Fruit fly (Drosophila melanogaster): ENCODE results near the gene Pldn.

dm6 chr3L:11678313-11678817 is 12.8 kb downstream of the Pldn start:
- TF ChIP-seq Aef1 (GFP tag; IDR thresholded peaks at IDR 0.05) (no peak), CG10147 (GFP tag; optimal IDR thresholded peaks at IDR 0.05) (no peak), CG3847 (GFP tag; IDR thresholded peaks at IDR 0.05) (no peak), YL-1 (GFP tag; optimal IDR thresholded peaks at IDR 0.05) (no peak), NfI (GFP tag; optimal IDR thresholded peaks at IDR 0.05) (no peak), Nf-YA (GFP tag; IDR thresholded peaks at IDR 0.05) (no peak)

Data from whole organism, embryonic.